Fruit fly (Drosophila melanogaster): ENCODE measurements around the gene CG32512.

The CG32512 gene

DNA sequence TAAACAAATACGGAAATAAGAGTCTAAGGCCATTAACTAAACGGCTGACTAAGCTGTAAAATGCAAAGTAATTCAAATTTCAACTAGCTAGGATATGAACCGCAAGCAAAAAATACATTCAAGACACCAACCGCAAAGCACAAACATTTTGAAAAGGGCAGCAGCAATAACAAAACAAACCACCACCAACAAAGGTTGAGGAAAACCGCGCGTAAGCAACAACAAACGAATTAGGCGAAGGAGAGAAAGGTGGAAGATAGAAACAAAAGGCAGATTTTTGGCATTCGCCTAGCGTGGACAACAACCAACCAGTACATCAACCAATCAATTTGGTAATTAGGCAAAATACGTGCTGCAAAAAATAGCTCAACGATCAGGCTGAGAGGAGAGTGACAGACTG is 6.8 kb downstream of the CG32512 start:
- TF ChIP-seq tai (GFP tag; optimal IDR thresholded peaks at IDR 0.05), result no peak
- peak; percentile 71 for TF ChIP-seq psq (GFP tag; optimal IDR thresholded peaks at IDR 0.05)
- TF ChIP-seq brk (GFP tag; optimal IDR thresholded peaks at IDR 0.05), result no peak
- TF ChIP-seq Myc (optimal IDR thresholded peaks at IDR 0.05), result peak; percentile 55
- TF ChIP-seq N (GFP tag; optimal IDR thresholded peaks at IDR 0.05), result no peak

DNA sequence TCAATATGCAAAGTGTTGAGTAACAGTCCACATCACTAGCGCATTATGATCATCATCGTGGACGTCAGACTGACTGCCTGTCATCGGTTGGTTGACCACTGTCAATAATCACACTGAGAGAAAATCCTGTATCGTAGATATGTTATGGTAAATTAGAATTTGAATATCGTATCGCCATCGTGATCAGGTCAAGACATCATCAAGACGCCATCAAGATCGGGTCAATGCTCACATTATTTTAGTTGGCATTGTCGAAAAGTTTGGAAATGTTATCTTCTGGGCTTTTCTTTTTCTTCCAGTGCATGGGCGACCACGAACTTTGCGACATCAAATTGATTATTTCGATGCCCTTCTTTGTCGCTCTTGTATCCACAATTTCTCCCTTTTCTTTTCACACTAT is 8.3 kb downstream of the CG32512 start:
- TF ChIP-seq Mio (GFP tag; optimal IDR thresholded peaks at IDR 0.05), result no peak
- TF ChIP-seq CG9705 (GFP tag; optimal IDR thresholded peaks at IDR 0.05), result no peak
- TF ChIP-seq Dfd (GFP tag; optimal IDR thresholded peaks at IDR 0.05), result no peak
- peak; percentile 22 for TF ChIP-seq tai (GFP tag; optimal IDR thresholded peaks at IDR 0.05)
- TF ChIP-seq Sp1 (GFP tag; optimal IDR thresholded peaks at IDR 0.05), result peak; percentile 77
- peak; percentile 82 for TF ChIP-seq br (GFP tag; optimal IDR thresholded peaks at IDR 0.05)
- peak; percentile 74 for TF ChIP-seq Hnf4 (GFP tag; optimal IDR thresholded peaks at IDR 0.05)
- TF ChIP-seq fru (GFP tag; optimal IDR thresholded peaks at IDR 0.05), result peak; percentile 70
- TF ChIP-seq Jra (GFP tag; optimal IDR thresholded peaks at IDR 0.05), result peak; percentile 32
- TF ChIP-seq ey (GFP tag; optimal IDR thresholded peaks at IDR 0.05), result peak; percentile 74
- no peak for TF ChIP-seq GATAd (GFP tag; optimal IDR thresholded peaks at IDR 0.05)
- peak; percentile 7 for TF ChIP-seq brk (GFP tag; optimal IDR thresholded peaks at IDR 0.05)
- peak; percentile 32 for TF ChIP-seq dmrt93B (GFP tag; optimal IDR thresholded peaks at IDR 0.05)
- TF ChIP-seq rgr (GFP tag; optimal IDR thresholded peaks at IDR 0.05), result peak; percentile 67
- TF ChIP-seq OdsH (GFP tag; optimal IDR thresholded peaks at IDR 0.05), result peak; percentile 66
- peak; percentile 64 for TF ChIP-seq psq (GFP tag; optimal IDR thresholded peaks at IDR 0.05)
- TF ChIP-seq foxo (GFP tag; optimal IDR thresholded peaks at IDR 0.05), result peak; percentile 15 to 64
- TF ChIP-seq CG32264 (GFP tag; optimal IDR thresholded peaks at IDR 0.05), result peak; percentile 43
- peak; percentile 64 for TF ChIP-seq h (GFP tag; optimal IDR thresholded peaks at IDR 0.05)
- TF ChIP-seq CrebA (GFP tag; optimal IDR thresholded peaks at IDR 0.05; ENCODE audit: borderline replicate concordance), result no peak
- peak; percentile 36 for TF ChIP-seq Rel (GFP tag; optimal IDR thresholded peaks at IDR 0.05)
- TF ChIP-seq Rel (tag; optimal IDR thresholded peaks at IDR 0.05), result no peak
- TF ChIP-seq woc (GFP tag; optimal IDR thresholded peaks at IDR 0.05), result peak; percentile 29
- TF ChIP-seq HLH106 (tag; optimal IDR thresholded peaks at IDR 0.05), result peak; percentile 36
- TF ChIP-seq sv (GFP tag; optimal IDR thresholded peaks at IDR 0.05), result peak; percentile 91
- no peak for TF ChIP-seq usp (GFP tag; optimal IDR thresholded peaks at IDR 0.05)
- no peak for TF ChIP-seq sage (GFP tag; optimal IDR thresholded peaks at IDR 0.05)

DNA sequence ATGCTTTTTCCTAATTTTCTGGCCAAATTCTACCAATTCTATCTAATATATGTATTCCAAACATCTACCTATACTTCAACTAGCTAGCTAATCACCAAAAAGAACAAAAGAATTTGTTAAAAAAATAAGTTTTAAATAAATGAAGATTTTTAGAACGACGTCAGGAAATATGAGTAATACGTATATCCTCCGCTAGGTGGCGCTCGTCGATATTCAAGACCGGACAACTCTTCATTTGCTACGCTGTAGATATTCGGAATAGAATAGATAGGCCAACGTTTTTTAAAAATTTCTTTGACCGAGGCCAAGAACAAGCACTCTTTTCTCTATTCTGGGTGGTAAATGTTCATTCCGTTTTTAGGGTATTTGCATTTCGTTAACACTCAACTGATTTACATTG is 8.9 kb downstream of the CG32512 start:
- TF ChIP-seq HLH106 (tag; optimal IDR thresholded peaks at IDR 0.05) (no peak), ey (GFP tag; optimal IDR thresholded peaks at IDR 0.05) (no peak), Sp1 (GFP tag; optimal IDR thresholded peaks at IDR 0.05) (no peak), Dfd (GFP tag; optimal IDR thresholded peaks at IDR 0.05) (no peak), tai (GFP tag; optimal IDR thresholded peaks at IDR 0.05) (no peak), br (GFP tag; optimal IDR thresholded peaks at IDR 0.05) (no peak), psq (GFP tag; optimal IDR thresholded peaks at IDR 0.05) (no peak), Vsx2 (GFP tag; optimal IDR thresholded peaks at IDR 0.05; ENCODE audit: partially characterized antibody) (no peak), sage (GFP tag; optimal IDR thresholded peaks at IDR 0.05) (no peak), Dif (GFP tag; optimal IDR thresholded peaks at IDR 0.05; ENCODE audit: partially characterized antibody) (no peak), pan (optimal IDR thresholded peaks at IDR 0.05) (no peak), dsf (GFP tag; optimal IDR thresholded peaks at IDR 0.05; ENCODE audit: borderline replicate concordance) (no peak), dmrt93B (GFP tag; optimal IDR thresholded peaks at IDR 0.05) (no peak), OdsH (GFP tag; optimal IDR thresholded peaks at IDR 0.05) (no peak), Myc (optimal IDR thresholded peaks at IDR 0.05) (no peak), CrebA (GFP tag; optimal IDR thresholded peaks at IDR 0.05; ENCODE audit: borderline replicate concordance) (no peak)

DNA sequence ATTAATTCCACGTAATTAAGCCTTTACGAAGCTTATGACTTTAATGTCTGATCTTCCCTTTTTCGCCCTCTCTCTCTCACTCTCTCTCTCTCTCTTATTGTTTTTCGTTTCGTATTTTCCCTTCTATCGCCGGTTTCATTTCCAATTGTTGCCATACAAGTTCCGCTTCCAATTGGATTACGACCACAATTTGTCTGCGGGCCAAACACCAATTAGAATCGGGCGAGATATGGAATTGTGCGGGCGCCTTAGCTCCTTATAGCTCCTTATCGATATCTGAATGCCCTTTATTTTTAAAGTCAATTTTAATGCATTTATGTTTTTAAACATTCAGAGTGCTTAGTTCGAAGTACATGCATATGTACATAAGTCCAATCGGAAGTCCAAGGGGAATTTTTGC is 10.6 kb downstream of the CG32512 start:
- TF ChIP-seq Rel (GFP tag; optimal IDR thresholded peaks at IDR 0.05), result no peak
- TF ChIP-seq Rel (tag; optimal IDR thresholded peaks at IDR 0.05), result no peak
- no peak for TF ChIP-seq Myc (optimal IDR thresholded peaks at IDR 0.05)
- TF ChIP-seq CG32264 (GFP tag; optimal IDR thresholded peaks at IDR 0.05), result no peak
- no peak for TF ChIP-seq Mio (GFP tag; optimal IDR thresholded peaks at IDR 0.05)
- no peak for TF ChIP-seq lola (GFP tag; optimal IDR thresholded peaks at IDR 0.05)
- TF ChIP-seq sage (GFP tag; optimal IDR thresholded peaks at IDR 0.05), result no peak
- no peak for TF ChIP-seq brk (GFP tag; optimal IDR thresholded peaks at IDR 0.05)
- no peak for TF ChIP-seq Jra (GFP tag; optimal IDR thresholded peaks at IDR 0.05)
- TF ChIP-seq rgr (GFP tag; optimal IDR thresholded peaks at IDR 0.05), result no peak
- TF ChIP-seq woc (GFP tag; optimal IDR thresholded peaks at IDR 0.05), result no peak
